Fruit fly (Drosophila melanogaster): ENCODE data around the gene CG4496.

CG4496 gene

dm6 chr2L:7215657-7216056, 25.8 kb upstream of the CG4496 start (continued):
- TF ChIP-seq Optix (GFP tag; IDR thresholded peaks at IDR 0.05) (no peak), CG2875 (GFP tag; optimal IDR thresholded peaks at IDR 0.05) (no peak), CG12769 (tag; optimal IDR thresholded peaks at IDR 0.05) (peak; percentile 21), pum (GFP tag; optimal IDR thresholded peaks at IDR 0.05) (no peak), Hey (tag; optimal IDR thresholded peaks at IDR 0.05) (no peak), CG15514 (GFP tag; optimal IDR thresholded peaks at IDR 0.05) (peak; percentile 23), CG4730 (GFP tag; IDR thresholded peaks at IDR 0.05) (no peak), Med (GFP tag) (peak; percentile 79), caup (GFP tag; optimal IDR thresholded peaks at IDR 0.05; ENCODE audit: severe bottlenecking) (peak; percentile 25), Abd-B (GFP tag; optimal IDR thresholded peaks at IDR 0.05) (no peak), CG8290 (GFP tag; optimal IDR thresholded peaks at IDR 0.05) (no peak), CG8290 (tag; optimal IDR thresholded peaks at IDR 0.05) (peak in 1 of 2 experiments; percentile 62), CG13624 (GFP tag; optimal IDR thresholded peaks at IDR 0.05) (no peak), Meics (GFP tag; optimal IDR thresholded peaks at IDR 0.05) (peak; percentile 14), tgo (GFP tag; IDR thresholded peaks at IDR 0.05) (no peak), lab (GFP tag; optimal IDR thresholded peaks at IDR 0.05) (peak; percentile 59), twi (tag; optimal IDR thresholded peaks at IDR 0.05) (no peak), fd3F (GFP tag; optimal IDR thresholded peaks at IDR 0.05) (peak; percentile 24), CG10959 (GFP tag; IDR thresholded peaks at IDR 0.05) (no peak), Asciz (GFP tag; optimal IDR thresholded peaks at IDR 0.05) (peak; percentile 51), CrebB (tag; optimal IDR thresholded peaks at IDR 0.05) (peak; percentile 36), CG3407 (GFP tag; optimal IDR thresholded peaks at IDR 0.05) (peak; percentile 16), CG7987 (GFP tag; optimal IDR thresholded peaks at IDR 0.05) (peak; percentile 21), toy (GFP tag; IDR thresholded peaks at IDR 0.05) (no peak), CG17568 (GFP tag; optimal IDR thresholded peaks at IDR 0.05) (peak; percentile 50), CG16779 (GFP tag; IDR thresholded peaks at IDR 0.05) (no peak), Rfx (GFP tag; IDR thresholded peaks at IDR 0.05) (no peak), MTF-1 (GFP tag; optimal IDR thresholded peaks at IDR 0.05; ENCODE audit: borderline replicate concordance) (peak; percentile 13), gce (GFP tag; IDR thresholded peaks at IDR 0.05) (no peak), Tbp (GFP tag; optimal IDR thresholded peaks at IDR 0.05) (no peak), CG7839 (tag; optimal IDR thresholded peaks at IDR 0.05) (peak; percentile 7), phol (tag; optimal IDR thresholded peaks at IDR 0.05) (no peak), HmgD (GFP tag; optimal IDR thresholded peaks at IDR 0.05) (no peak), ems (GFP tag; optimal IDR thresholded peaks at IDR 0.05) (no peak), org-1 (GFP tag; optimal IDR thresholded peaks at IDR 0.05) (peak; percentile 28), CG18619 (GFP tag; optimal IDR thresholded peaks at IDR 0.05) (peak; percentile 22), sc (optimal IDR thresholded peaks at IDR 0.05) (no peak), sc (GFP tag; optimal IDR thresholded peaks at IDR 0.05) (no peak), Awh (GFP tag; IDR thresholded peaks at IDR 0.05) (no peak), pan (optimal IDR thresholded peaks at IDR 0.05) (no peak), pan (GFP tag; optimal IDR thresholded peaks at IDR 0.05 in 1 of 2, IDR thresholded peaks at IDR 0.05 in 1 of 2) (no peak), vvl (GFP tag; IDR thresholded peaks at IDR 0.05) (no peak)

- TF ChIP-seq CG34376 (GFP tag; optimal IDR thresholded peaks at IDR 0.05) = peak; percentile 75
- TF ChIP-seq Fer2 (tag; optimal IDR thresholded peaks at IDR 0.05) = no peak
- TF ChIP-seq Ets65A (GFP tag) = no peak
- no peak for TF ChIP-seq CG8089 (GFP tag; optimal IDR thresholded peaks at IDR 0.05)
- no peak for TF ChIP-seq Optix (GFP tag; IDR thresholded peaks at IDR 0.05)
- no peak for TF ChIP-seq CG9797 (GFP tag; optimal IDR thresholded peaks at IDR 0.05)
- TF ChIP-seq CG7839 (tag; optimal IDR thresholded peaks at IDR 0.05) = no peak
- no peak for TF ChIP-seq CG10366 (GFP tag; IDR thresholded peaks at IDR 0.05)
- TF ChIP-seq Hr78 (GFP tag; optimal IDR thresholded peaks at IDR 0.05) = no peak
- no peak for TF ChIP-seq nerfin-2 (GFP tag; IDR thresholded peaks at IDR 0.05; ENCODE audit: partially characterized antibody)
- no peak for TF ChIP-seq bsh (GFP tag; optimal IDR thresholded peaks at IDR 0.05)
- no peak for TF ChIP-seq ken (GFP tag; IDR thresholded peaks at IDR 0.05)
- TF ChIP-seq pho (GFP tag; optimal IDR thresholded peaks at IDR 0.05) = no peak
- no peak for TF ChIP-seq CG11247 (GFP tag; IDR thresholded peaks at IDR 0.05)
Observed at dm6 chr2L:7214885-7215284, 25.1 kb upstream of the CG4496 start.

All from whole organism, embryonic.